Fruit fly (Drosophila melanogaster): Measurements from ENCODE around the gene CycK.
A peak's percentile ranks its signal among the peaks of the same experiment; 100 is the strongest.

CycK gene

dm6 chr2L:22114441-22114840 lies 15.5 kb downstream of the CycK start:
- peak; percentile 95 for TF ChIP-seq D19A (tag; optimal IDR thresholded peaks at IDR 0.05)

DNA sequence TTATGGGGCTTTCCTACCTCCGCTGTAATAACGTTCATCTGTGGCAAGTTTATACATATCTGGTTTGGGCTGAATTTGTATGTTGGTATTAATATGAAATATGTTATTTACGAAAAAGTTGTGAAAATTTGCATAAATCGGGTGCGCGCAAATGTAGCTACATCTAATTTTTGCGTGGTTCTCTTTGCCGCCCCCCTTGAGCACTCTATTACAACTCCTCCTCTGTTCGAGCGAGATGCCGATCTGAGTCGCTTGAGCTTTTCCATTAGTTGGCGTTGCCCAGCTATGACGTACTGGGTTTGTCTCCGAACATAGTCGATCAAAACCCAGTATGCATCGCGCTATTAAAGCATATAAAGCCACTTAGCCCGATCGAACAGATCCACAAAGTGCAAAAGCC lies 21.3 kb downstream of the CycK start, which contains the start of gene CG6675:
TSS of gene CG6675 (plus strand) at position 301 of the 400 bp plus-strand sequence.
- peak; percentile 16 for TF ChIP-seq sens (GFP tag)
- TF ChIP-seq Tbp (GFP tag; optimal IDR thresholded peaks at IDR 0.05), result no peak
- no peak for TF ChIP-seq CG11560 (tag; IDR thresholded peaks at IDR 0.05)

DNA sequence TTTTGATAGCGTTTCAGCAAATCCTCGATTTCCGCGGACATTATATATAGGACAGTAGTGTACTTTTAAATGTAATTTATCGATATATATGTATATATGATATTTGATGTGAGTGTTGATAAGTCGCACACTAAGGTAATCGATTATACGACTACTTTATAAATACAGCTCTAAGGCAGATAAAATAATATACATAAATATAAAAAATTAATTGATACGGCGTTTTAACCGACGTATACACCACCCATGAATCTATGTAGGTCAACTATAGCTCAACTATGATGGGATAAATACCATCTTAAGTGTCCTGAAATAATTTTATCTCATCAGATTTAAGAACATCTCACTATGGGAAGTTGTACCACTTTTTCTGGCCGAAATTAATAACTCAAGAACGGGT lies 22.7 kb downstream of the CycK start, which contains the start of gene CG10834:
TSS of gene CG10834 (minus strand) at position 101 of the 400 bp plus-strand sequence.
- TF ChIP-seq CG3281 (GFP tag; optimal IDR thresholded peaks at IDR 0.05) (no peak), cas (GFP tag; IDR thresholded peaks at IDR 0.05) (no peak), onecut (GFP tag; IDR thresholded peaks at IDR 0.05) (no peak), CG33557 (GFP tag; optimal IDR thresholded peaks at IDR 0.05) (no peak), CG30020 (tag; optimal IDR thresholded peaks at IDR 0.05) (no peak), pita (GFP tag; optimal IDR thresholded peaks at IDR 0.05) (no peak), TFAM (GFP tag; optimal IDR thresholded peaks at IDR 0.05) (no peak), CG8924 (tag; optimal IDR thresholded peaks at IDR 0.05) (no peak), nmo (GFP tag; optimal IDR thresholded peaks at IDR 0.05) (no peak), gem (tag; optimal IDR thresholded peaks at IDR 0.05) (no peak), hb (GFP tag; IDR thresholded peaks at IDR 0.05; ENCODE audit: partially characterized antibody) (no peak), sens-2 (GFP tag; IDR thresholded peaks at IDR 0.05) (no peak), hbn (GFP tag; IDR thresholded peaks at IDR 0.05; ENCODE audit: partially characterized antibody) (no peak), Gug (GFP tag; IDR thresholded peaks at IDR 0.05) (no peak), Xbp1 (GFP tag; optimal IDR thresholded peaks at IDR 0.05) (no peak)

dm6 chr2L:22105412-22105811 lies 24.5 kb downstream of the CycK start, which contains the start of gene CG15219:
CG15219 (minus strand) TSS chr2L:22105512.
- no peak for TF ChIP-seq MTF-1 (GFP tag; optimal IDR thresholded peaks at IDR 0.05; ENCODE audit: borderline replicate concordance)
- no peak for TF ChIP-seq fru (optimal IDR thresholded peaks at IDR 0.05)
- no peak for TF ChIP-seq otp (GFP tag; IDR thresholded peaks at IDR 0.05)
- TF ChIP-seq CG7271 (tag; optimal IDR thresholded peaks at IDR 0.05), result no peak
- no peak for TF ChIP-seq wek (GFP tag; optimal IDR thresholded peaks at IDR 0.05)
- TF ChIP-seq CG12155 (GFP tag; optimal IDR thresholded peaks at IDR 0.05), result no peak
- no peak for TF ChIP-seq cas (GFP tag; IDR thresholded peaks at IDR 0.05)
- no peak for TF ChIP-seq E2f1 (GFP tag; IDR thresholded peaks at IDR 0.05)
- no peak for TF ChIP-seq CG18011 (GFP tag; optimal IDR thresholded peaks at IDR 0.05)
- TF ChIP-seq seq (GFP tag; IDR thresholded peaks at IDR 0.05), result no peak
- TF ChIP-seq Oaz (GFP tag; IDR thresholded peaks at IDR 0.05), result no peak
- TF ChIP-seq CG8359 (GFP tag; optimal IDR thresholded peaks at IDR 0.05; ENCODE audit: borderline replicate concordance), result no peak
- TF ChIP-seq CG7556 (GFP tag; optimal IDR thresholded peaks at IDR 0.05), result no peak
- TF ChIP-seq CG43689 (GFP tag; IDR thresholded peaks at IDR 0.05), result no peak
- no peak for TF ChIP-seq ewg (GFP tag; optimal IDR thresholded peaks at IDR 0.05)
- no peak for TF ChIP-seq Dref (GFP tag; IDR thresholded peaks at IDR 0.05)
- TF ChIP-seq crc (GFP tag; optimal IDR thresholded peaks at IDR 0.05), result no peak
- no peak for TF ChIP-seq twi (tag; optimal IDR thresholded peaks at IDR 0.05)

DNA sequence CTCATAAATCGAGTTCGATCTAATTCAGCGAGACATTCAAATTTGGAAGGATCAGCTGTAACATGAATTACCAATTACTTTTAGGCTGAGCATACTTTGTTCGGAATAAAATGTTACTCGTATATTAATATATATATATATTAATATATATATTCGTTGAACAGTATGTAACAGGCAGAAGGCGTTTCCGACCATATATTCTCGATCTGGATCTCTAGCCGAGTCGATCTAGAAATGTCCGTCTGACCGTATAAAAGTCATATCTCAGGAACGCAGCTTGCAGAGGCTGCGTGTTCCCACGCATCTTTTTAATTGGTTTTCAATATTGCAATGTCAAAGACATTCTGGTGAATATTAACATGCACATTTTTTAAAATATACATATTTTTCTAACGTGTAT lies 25.6 kb downstream of the CycK start, which contains the start of gene tplus3b:
TSS of gene tplus3b (minus strand) at position 101 of the 400 bp plus-strand sequence.
- no peak for TF ChIP-seq CG13775 (GFP tag; optimal IDR thresholded peaks at IDR 0.05)
- no peak for TF ChIP-seq nerfin-2 (GFP tag; IDR thresholded peaks at IDR 0.05; ENCODE audit: partially characterized antibody)
- TF ChIP-seq chif (GFP tag; optimal IDR thresholded peaks at IDR 0.05), result no peak
- no peak for TF ChIP-seq Lim3 (GFP tag; IDR thresholded peaks at IDR 0.05)
- no peak for TF ChIP-seq CG8089 (GFP tag; optimal IDR thresholded peaks at IDR 0.05)
- TF ChIP-seq Dbx (GFP tag; IDR thresholded peaks at IDR 0.05), result no peak
- no peak for TF ChIP-seq eyg (GFP tag; optimal IDR thresholded peaks at IDR 0.05)
- no peak for TF ChIP-seq CG43689 (GFP tag; IDR thresholded peaks at IDR 0.05)
- no peak for TF ChIP-seq ac (GFP tag; optimal IDR thresholded peaks at IDR 0.05)
- no peak for TF ChIP-seq CG6813 (GFP tag; optimal IDR thresholded peaks at IDR 0.05)
- TF ChIP-seq Ssrp (tag; optimal IDR thresholded peaks at IDR 0.05), result no peak
- no peak for TF ChIP-seq gt (GFP tag; IDR thresholded peaks at IDR 0.05)
- no peak for TF ChIP-seq fd3F (GFP tag; optimal IDR thresholded peaks at IDR 0.05)
